Worm (Caenorhabditis elegans) whole organism, late embryonic: ENCODE data around the gene F53H4.4.

ENCODE experiments used
- C38D4.7 ChIP-seq: fragments of 200-800 bp; sonication (Bioruptor generic); optimal IDR thresholded peaks from 2 replicates; lab custom pipeline; 2018; ENCODE audit warnings: mild to moderate bottlenecking, missing genetic modification characterization, moderate library complexity, missing compliant biosample characterization
- F13H6.1 ChIP-seq: sonication (generic microtip); optimal IDR thresholded peaks from 2 replicates; lab custom pipeline; 2016; ENCODE audit warnings: missing genetic modification characterization, missing compliant biosample characterization
- T23F11.4 ChIP-seq: fragments of 200-800 bp; sonication (Bioruptor generic); optimal IDR thresholded peaks from 2 replicates; lab custom pipeline; 2018; ENCODE audit warnings: mild to moderate bottlenecking, missing genetic modification characterization, missing compliant biosample characterization
- ahr-1 ChIP-seq: sonication (generic microtip); optimal IDR thresholded peaks from 2 replicates; lab custom pipeline; 2016; ENCODE audit warnings: missing genetic modification characterization, missing compliant biosample characterization
- ama-1 ChIP-seq: fragments of 150-350 bp; optimal IDR thresholded peaks from 2 replicates; lab custom pipeline; 2014
- ceh-14 ChIP-seq: sonication (generic microtip); optimal IDR thresholded peaks from 2 replicates; lab custom pipeline; 2016; ENCODE audit warnings: missing genotype, missing genetic modification characterization, missing compliant biosample characterization
- ceh-18 ChIP-seq: sonication (generic microtip); optimal IDR thresholded peaks from 2 replicates; lab custom pipeline; 2016; ENCODE audit warnings: missing genetic modification characterization, missing compliant biosample characterization
- ceh-19 ChIP-seq: fragments of 200-800 bp; sonication (Bioruptor generic); optimal IDR thresholded peaks from 2 replicates; lab custom pipeline; 2018; ENCODE audit warnings: mild to moderate bottlenecking, missing genetic modification characterization, missing compliant biosample characterization
- ceh-2 ChIP-seq: sonication (generic microtip); optimal IDR thresholded peaks from 2 replicates; lab custom pipeline; 2016; ENCODE audit warnings: missing genotype, missing genetic modification characterization, missing compliant biosample characterization
- ceh-22 ChIP-seq: sonication (generic microtip); optimal IDR thresholded peaks from 2 replicates; lab custom pipeline; 2017; ENCODE audit warnings: missing biosample characterization, missing genetic modification characterization
- ceh-24 ChIP-seq: sonication (generic microtip); optimal IDR thresholded peaks from 2 replicates; lab custom pipeline; 2016; ENCODE audit warnings: mild to moderate bottlenecking, missing genetic modification characterization, missing compliant biosample characterization
- ceh-34 ChIP-seq: sonication (generic microtip); optimal IDR thresholded peaks from 2 replicates; lab custom pipeline; 2016; ENCODE audit warnings: mild to moderate bottlenecking, missing genetic modification characterization, missing compliant biosample characterization
- ceh-45 ChIP-seq: fragments of 200-800 bp; sonication (Bioruptor generic); IDR thresholded peaks from 2 replicates; pipeline ENCODE4 v1.3.6; 2022; ENCODE audit warnings: missing genetic modification reagents, missing genetic modification characterization, missing compliant biosample characterization
- che-1 ChIP-seq: sonication (generic microtip); optimal IDR thresholded peaks from 2 replicates; lab custom pipeline; 2016; ENCODE audit warnings: mild to moderate bottlenecking, missing genetic modification characterization, missing compliant biosample characterization
- dve-1 ChIP-seq: sonication (generic microtip); optimal IDR thresholded peaks from 2 replicates; lab custom pipeline; 2017; ENCODE audit warnings: antibody characterized with exemption, mild to moderate bottlenecking, missing genetic modification characterization, missing compliant biosample characterization
- elt-2 ChIP-seq: sonication (generic microtip); optimal IDR thresholded peaks from 2 replicates; lab custom pipeline; 2016; ENCODE audit warnings: missing genetic modification reagents, missing genetic modification characterization, missing compliant biosample characterization
- ets-4 ChIP-seq: sonication (generic microtip); optimal IDR thresholded peaks from 2 replicates; lab custom pipeline; 2016; ENCODE audit warnings: missing genetic modification characterization, missing compliant biosample characterization
- fax-1 ChIP-seq: sonication (generic microtip); optimal IDR thresholded peaks from 2 replicates; lab custom pipeline; 2016; ENCODE audit warnings: missing genotype, missing genetic modification characterization, missing compliant biosample characterization
- fkh-10 ChIP-seq: fragments of 150-350 bp; optimal IDR thresholded peaks from 2 replicates; lab custom pipeline; 2014; ENCODE audit warnings: missing biosample characterization, missing genetic modification reagents, missing genetic modification characterization
- gmeb-2 ChIP-seq: sonication (generic microtip); optimal IDR thresholded peaks from 2 replicates; lab custom pipeline; 2016; ENCODE audit warnings: missing genetic modification characterization, inconsistent platforms, missing compliant biosample characterization
- hlh-13 ChIP-seq: fragments of 200-800 bp; sonication (Bioruptor generic); optimal IDR thresholded peaks from 2 replicates; lab custom pipeline; 2018; ENCODE audit warnings: mild to moderate bottlenecking, missing genetic modification characterization, missing compliant biosample characterization
- hlh-30 ChIP-seq: sonication (generic microtip); optimal IDR thresholded peaks from 2 replicates; lab custom pipeline; 2017; ENCODE audit warnings: antibody characterized with exemption, missing genetic modification characterization, missing compliant biosample characterization; ENCODE audit not compliant: insufficient read depth
- hlh-6 ChIP-seq: sonication (generic microtip); optimal IDR thresholded peaks from 2 replicates; lab custom pipeline; 2016; ENCODE audit warnings: missing genotype, missing genetic modification characterization, missing compliant biosample characterization
- hlh-8 ChIP-seq: sonication (generic microtip); optimal IDR thresholded peaks from 2 replicates; lab custom pipeline; 2016; ENCODE audit warnings: missing genotype, missing genetic modification characterization, missing compliant biosample characterization
- lim-6 ChIP-seq: sonication (generic microtip); optimal IDR thresholded peaks from 2 replicates; lab custom pipeline; 2016; ENCODE audit warnings: missing genetic modification characterization, missing compliant biosample characterization
- madf-2 ChIP-seq: sonication (generic microtip); optimal IDR thresholded peaks from 2 replicates; lab custom pipeline; 2017; ENCODE audit warnings: missing genetic modification characterization, missing compliant biosample characterization
- nhr-11 ChIP-seq: fragments of 150-350 bp; optimal IDR thresholded peaks from 2 replicates; lab custom pipeline; 2014; ENCODE audit warnings: missing biosample characterization, missing genetic modification characterization
- nhr-232 ChIP-seq: sonication (generic microtip); optimal IDR thresholded peaks from 2 replicates; lab custom pipeline; 2016; ENCODE audit warnings: missing genetic modification characterization, missing compliant biosample characterization
- npax-4 ChIP-seq: sonication (generic microtip); optimal IDR thresholded peaks from 2 replicates; lab custom pipeline; 2016; ENCODE audit warnings: missing genetic modification characterization, missing compliant biosample characterization
- pag-3 ChIP-seq: sonication (generic microtip); optimal IDR thresholded peaks from 2 replicates; lab custom pipeline; 2016; ENCODE audit warnings: missing compliant biosample characterization, missing genetic modification characterization, borderline replicate concordance
- pros-1 ChIP-seq: fragments of 150-350 bp; optimal IDR thresholded peaks from 2 replicates; lab custom pipeline; 2014; ENCODE audit warnings: missing biosample characterization, missing genetic modification reagents, missing genetic modification characterization
- rnt-1 ChIP-seq: sonication (generic microtip); optimal IDR thresholded peaks from 2 replicates; lab custom pipeline; 2016; ENCODE audit warnings: missing genetic modification characterization, missing compliant biosample characterization
- unc-3 ChIP-seq, 2 experiments: fragments of 200-800 bp in 1 of 2; sonication (Bioruptor generic) in 1 of 2; sonication (generic microtip) in 1 of 2; conservative IDR thresholded peaks in 1 of 2; optimal IDR thresholded peaks in 1 of 2; 2 replicates each; pipeline versions ENCODE4 v1.3.6 to Lab custom; 2016 to 2022; ENCODE audit warnings: missing compliant biosample characterization in 2 of 2, missing genetic modification characterization in 2 of 2, missing genetic modification reagents in 1 of 2
- unc-55 ChIP-seq: sonication (generic microtip); optimal IDR thresholded peaks from 2 replicates; lab custom pipeline; 2017; ENCODE audit warnings: missing biosample characterization, missing genetic modification reagents, missing genetic modification characterization
- unc-86 ChIP-seq: sonication (generic microtip); optimal IDR thresholded peaks from 2 replicates; lab custom pipeline; 2016; ENCODE audit warnings: missing genetic modification characterization, missing compliant biosample characterization
- ztf-16 ChIP-seq: sonication (generic microtip); optimal IDR thresholded peaks from 2 replicates; lab custom pipeline; 2017; ENCODE audit warnings: missing genetic modification characterization, missing compliant biosample characterization

Gene F53H4.4

ce11 chrX:15901214-15901613 is 35.0 kb downstream of the F53H4.4 start:
- no peak for TF ChIP-seq ztf-16 (tag; lab: Kevin White, UChicago)
- TF ChIP-seq nhr-232 = no peak
- no peak for TF ChIP-seq fkh-10
- TF ChIP-seq ceh-14 (tag; lab: Kevin White, UChicago) = no peak
- no peak for TF ChIP-seq dve-1 (tag; lab: Kevin White, UChicago)
- no peak for TF ChIP-seq hlh-30 (tag; lab: Kevin White, UChicago)
- TF ChIP-seq ceh-45 = no peak
- TF ChIP-seq unc-3 (GFP tag; conservative IDR thresholded peaks at IDR 0.05; lab: Robert Waterston, UW) = no peak
- TF ChIP-seq unc-3 (tag; optimal IDR thresholded peaks at IDR 0.05; lab: Kevin White, UChicago) = no peak
- no peak for TF ChIP-seq pag-3 (tag; lab: Kevin White, UChicago)
- TF ChIP-seq fax-1 (tag; lab: Kevin White, UChicago) = no peak
- TF ChIP-seq lim-6 = no peak
- TF ChIP-seq rnt-1 (tag; lab: Kevin White, UChicago) = no peak
- no peak for TF ChIP-seq hlh-8 (tag; lab: Kevin White, UChicago)
- no peak for TF ChIP-seq ahr-1 (tag; lab: Kevin White, UChicago)

- TF ChIP-seq ceh-18 (tag; lab: Kevin White, UChicago) (no peak), hlh-13 (GFP tag; lab: Kevin White, UChicago) (no peak), ceh-22 (tag; lab: Kevin White, UChicago) (no peak), nhr-11 (tag; lab: Kevin White, UChicago) (no peak), ceh-34 (tag; lab: Kevin White, UChicago) (no peak)
These were observed 36.6 kb downstream of the F53H4.4 start for ce11 chrX:15902835-15903234.

ce11 chrX:15910328-15910727 is 44.1 kb downstream of the F53H4.4 start, which contains the start of gene npr-33:
Gene npr-33, plus strand, starts transcription at chrX:15910628.
- TF ChIP-seq F13H6.1 (tag; lab: Kevin White, UChicago) (no peak), ceh-2 (no peak), rnt-1 (tag; lab: Kevin White, UChicago) (no peak), che-1 (tag; lab: Kevin White, UChicago) (no peak), unc-55 (GFP tag; lab: Kevin White, UChicago) (no peak), T23F11.4 (GFP tag; lab: Kevin White, UChicago) (no peak), hlh-13 (GFP tag; lab: Kevin White, UChicago) (no peak), unc-86 (tag; lab: Kevin White, UChicago) (no peak), pros-1 (tag; lab: Kevin White, UChicago) (no peak), lim-6 (no peak), ets-4 (tag; lab: Kevin White, UChicago) (no peak), npax-4 (tag; lab: Kevin White, UChicago) (no peak), hlh-30 (tag; lab: Kevin White, UChicago) (no peak), fkh-10 (no peak), hlh-6 (tag; lab: Kevin White, UChicago) (no peak)

DNA sequence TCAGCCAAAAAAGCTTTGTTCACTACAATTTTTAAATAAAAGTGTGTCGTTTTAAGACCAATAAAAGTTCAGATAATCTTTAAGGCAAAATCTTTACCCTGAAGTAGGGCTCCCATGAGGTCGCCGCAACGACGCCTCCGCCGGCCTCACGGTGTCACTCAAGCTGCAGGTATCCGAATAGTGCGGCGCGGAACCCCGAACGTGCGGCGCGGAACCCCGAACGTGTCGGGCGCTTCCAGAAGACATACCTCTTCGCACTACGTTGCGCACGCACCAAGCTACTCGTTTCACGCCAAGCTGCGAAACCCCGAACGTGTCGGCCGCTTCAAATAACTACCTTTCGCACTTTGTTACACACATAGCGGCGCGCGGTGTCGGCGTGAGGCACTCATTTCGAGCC is 46.7 kb downstream of the F53H4.4 start:
- TF ChIP-seq ama-1 (lab: Kevin White, UChicago) = no peak
- TF ChIP-seq ceh-24 (tag; lab: Kevin White, UChicago) = no peak
- no peak for TF ChIP-seq elt-2 (tag; lab: Kevin White, UChicago)
- no peak for TF ChIP-seq gmeb-2 (tag; lab: Kevin White, UChicago)
- TF ChIP-seq fax-1 (tag; lab: Kevin White, UChicago) = no peak
- TF ChIP-seq C38D4.7 (GFP tag; lab: Kevin White, UChicago) = no peak
- TF ChIP-seq ceh-14 (tag; lab: Kevin White, UChicago) = no peak
- TF ChIP-seq madf-2 (tag; lab: Kevin White, UChicago) = no peak
- TF ChIP-seq rnt-1 (tag; lab: Kevin White, UChicago) = no peak
- TF ChIP-seq ceh-19 = no peak
- no peak for TF ChIP-seq nhr-232
- no peak for TF ChIP-seq nhr-11 (tag; lab: Kevin White, UChicago)
